Worm (Caenorhabditis elegans): ENCODE measurements around the gene F41B4.3.

- no peak for TF ChIP-seq skn-1 (tag; optimal IDR thresholded peaks at IDR 0.05)
- peak; percentile 15 for TF ChIP-seq mep-1 (tag; optimal IDR thresholded peaks at IDR 0.05)
- peak; percentile 13 for TF ChIP-seq nhr-71 (tag; optimal IDR thresholded peaks at IDR 0.05)
- no peak for TF ChIP-seq pqm-1 (tag; optimal IDR thresholded peaks at IDR 0.05)
Observed at ce11 chrX:6795843-6796521, 39.9 kb downstream of the F41B4.3 start.

Measured in whole organism, L1 larva.